Worm (Caenorhabditis elegans) whole organism, L1 larva: ENCODE measurements around the gene osg-1.

ENCODE experiments used
- C34B4.2 ChIP-seq: sonication (generic microtip); optimal IDR thresholded peaks from 2 replicates; lab custom pipeline; 2017; ENCODE audit warnings: mild to moderate bottlenecking, missing genetic modification characterization, missing compliant biosample characterization
- F16B12.6 ChIP-seq: fragments of 150-350 bp; optimal IDR thresholded peaks from 2 replicates; lab custom pipeline; 2014; ENCODE audit warnings: missing biosample characterization, missing genetic modification characterization
- Y116A8C.19 ChIP-seq: sonication (generic microtip); optimal IDR thresholded peaks from 2 replicates; lab custom pipeline; 2016; ENCODE audit warnings: missing compliant biosample characterization, missing genetic modification characterization, borderline replicate concordance
- aha-1 ChIP-seq: fragments of 150-350 bp; optimal IDR thresholded peaks from 2 replicates; lab custom pipeline; 2014; ENCODE audit warnings: missing biosample characterization, missing genetic modification characterization
- alr-1 ChIP-seq: fragments of 200-800 bp; sonication (Bioruptor generic); optimal IDR thresholded peaks from 2 replicates; lab custom pipeline; 2018; ENCODE audit warnings: borderline replicate concordance, mild to moderate bottlenecking, missing genetic modification characterization, missing compliant biosample characterization
- aly-2 ChIP-seq: fragments of 150-350 bp; optimal IDR thresholded peaks from 2 replicates; lab custom pipeline; 2014; ENCODE audit warnings: missing biosample characterization, missing genetic modification characterization
- ama-1 ChIP-seq: fragments of 150-350 bp; optimal IDR thresholded peaks from 2 replicates; lab custom pipeline; 2014
- blmp-1 ChIP-seq: fragments of 150-350 bp; optimal IDR thresholded peaks from 2 replicates; lab custom pipeline; 2014; ENCODE audit warnings: missing biosample characterization, missing genetic modification characterization
- ceh-63 ChIP-seq: fragments of 200-800 bp; sonication (Bioruptor generic); optimal IDR thresholded peaks from 2 replicates; lab custom pipeline; 2018; ENCODE audit warnings: mild to moderate bottlenecking, missing genetic modification characterization, missing compliant biosample characterization
- ceh-8 ChIP-seq: fragments of 200-800 bp; sonication (Bioruptor generic); optimal IDR thresholded peaks from 2 replicates; lab custom pipeline; 2018; ENCODE audit warnings: mild to moderate bottlenecking, missing genetic modification characterization, moderate library complexity, missing compliant biosample characterization
- ces-1 ChIP-seq: fragments of 150-350 bp; optimal IDR thresholded peaks from 2 replicates; lab custom pipeline; 2014; ENCODE audit warnings: missing biosample characterization, missing genetic modification reagents, missing genetic modification characterization
- dpl-1 ChIP-seq, 3 experiments: fragments of 150-350 bp in 2 of 3; sonication (generic microtip) in 1 of 3; optimal IDR thresholded peaks; 2 replicates each; lab custom pipeline; 2014 to 2017; ENCODE audit warnings: missing biosample characterization in 3 of 3, missing genetic modification characterization in 3 of 3, missing genetic modification reagents in 3 of 3
- efl-1 ChIP-seq, 4 experiments: fragments of 150-350 bp; optimal IDR thresholded peaks in 3 of 4; peaks in 1 of 4; 1 replicate in 1 of 4; 2 replicates in 3 of 4; lab custom pipeline; 2014; ENCODE audit warnings: missing biosample characterization in 2 of 4, missing genetic modification characterization in 2 of 4, missing genetic modification reagents in 2 of 4
- egl-13 ChIP-seq: sonication (generic microtip); optimal IDR thresholded peaks from 2 replicates; lab custom pipeline; 2016; ENCODE audit warnings: missing genotype, missing genetic modification reagents, missing genetic modification characterization, missing compliant biosample characterization
- elt-2 ChIP-seq: sonication (generic microtip); optimal IDR thresholded peaks from 2 replicates; lab custom pipeline; 2016; ENCODE audit warnings: missing genetic modification characterization, mild to moderate bottlenecking, inconsistent platforms, missing compliant biosample characterization, missing genetic modification reagents
- fkh-10 ChIP-seq: sonication (generic microtip); optimal IDR thresholded peaks from 2 replicates; lab custom pipeline; 2017; ENCODE audit warnings: missing biosample characterization, missing genetic modification reagents, missing genetic modification characterization
- hlh-17 ChIP-seq: fragments of 200-800 bp; sonication (Bioruptor generic); optimal IDR thresholded peaks from 2 replicates; lab custom pipeline; 2018; ENCODE audit warnings: missing genetic modification characterization, mild to moderate bottlenecking, missing compliant biosample characterization, moderate library complexity, borderline replicate concordance
- hlh-4 ChIP-seq: sonication (generic microtip); optimal IDR thresholded peaks from 2 replicates; lab custom pipeline; 2016; ENCODE audit warnings: mild to moderate bottlenecking, missing genetic modification characterization, missing compliant biosample characterization
- hpl-2 ChIP-seq: fragments of 150-350 bp; optimal IDR thresholded peaks from 2 replicates; lab custom pipeline; 2014; ENCODE audit warnings: missing biosample characterization, missing genetic modification reagents, missing genetic modification characterization
- jun-1 ChIP-seq: fragments of 150-350 bp; optimal IDR thresholded peaks from 2 replicates; lab custom pipeline; 2014; ENCODE audit warnings: missing biosample characterization, missing genetic modification reagents, missing genetic modification characterization
- lin-13 ChIP-seq: fragments of 150-350 bp; optimal IDR thresholded peaks from 2 replicates; lab custom pipeline; 2014; ENCODE audit warnings: missing biosample characterization, missing genetic modification reagents, missing genetic modification characterization
- lin-15B ChIP-seq: fragments of 150-350 bp; sonication (generic microtip); optimal IDR thresholded peaks from 3 replicates; lab custom pipeline; 2014; ENCODE audit warnings: missing biosample characterization, missing genetic modification characterization
- lir-3 ChIP-seq: sonication (generic microtip); optimal IDR thresholded peaks from 2 replicates; lab custom pipeline; 2016; ENCODE audit warnings: mild to moderate bottlenecking, missing genetic modification characterization, moderate library complexity, missing compliant biosample characterization; ENCODE audit not compliant: poor library complexity
- lsy-2 ChIP-seq, 2 experiments: fragments of 150-350 bp; optimal IDR thresholded peaks; 2 replicates each; lab custom pipeline; 2014; ENCODE audit warnings: missing biosample characterization in 2 of 2, missing genetic modification characterization in 2 of 2
- mep-1 ChIP-seq: fragments of 150-350 bp; optimal IDR thresholded peaks from 2 replicates; lab custom pipeline; 2014; ENCODE audit warnings: missing biosample characterization, missing genetic modification characterization
- nhr-12 ChIP-seq: sonication (generic microtip); optimal IDR thresholded peaks from 2 replicates; lab custom pipeline; 2017; ENCODE audit warnings: missing biosample characterization, missing genetic modification characterization
- nhr-19 ChIP-seq: fragments of 200-800 bp; sonication (Bioruptor generic); conservative IDR thresholded peaks from 2 replicates; pipeline ENCODE4 v1.3.6; 2022; ENCODE audit warnings: missing genetic modification characterization, missing compliant biosample characterization
- nhr-20 ChIP-seq: sonication (generic microtip); optimal IDR thresholded peaks from 2 replicates; lab custom pipeline; 2016; ENCODE audit warnings: mild to moderate bottlenecking, missing genetic modification characterization, missing compliant biosample characterization
- nhr-237 ChIP-seq: fragments of 150-350 bp; optimal IDR thresholded peaks from 2 replicates; lab custom pipeline; 2014; ENCODE audit warnings: missing biosample characterization, missing genetic modification characterization
- nhr-71 ChIP-seq: sonication (generic microtip); optimal IDR thresholded peaks from 2 replicates; lab custom pipeline; 2016; ENCODE audit warnings: mild to moderate bottlenecking, missing genetic modification characterization, moderate library complexity, missing compliant biosample characterization
- nhr-84 ChIP-seq: sonication (generic microtip); optimal IDR thresholded peaks from 2 replicates; lab custom pipeline; 2017; ENCODE audit warnings: missing biosample characterization, missing genetic modification characterization
- nhr-90 ChIP-seq: sonication (generic microtip); optimal IDR thresholded peaks from 2 replicates; lab custom pipeline; 2016; ENCODE audit warnings: mild to moderate bottlenecking, missing genetic modification characterization, missing compliant biosample characterization; ENCODE audit not compliant: poor library complexity
- pax-3 ChIP-seq: fragments of 200-800 bp; sonication (Bioruptor generic); optimal IDR thresholded peaks from 2 replicates; lab custom pipeline; 2018; ENCODE audit warnings: mild to moderate bottlenecking, missing genetic modification characterization, moderate library complexity, missing compliant biosample characterization
- pqm-1 ChIP-seq: sonication (generic microtip); optimal IDR thresholded peaks from 3 replicates; lab custom pipeline; 2017; ENCODE audit warnings: missing biosample characterization, missing genetic modification characterization
- sptf-1 ChIP-seq: fragments of 150-350 bp; optimal IDR thresholded peaks from 2 replicates; lab custom pipeline; 2014; ENCODE audit warnings: missing biosample characterization, missing genetic modification characterization
- sup-37 ChIP-seq: fragments of 200-800 bp; sonication (Bioruptor generic); optimal IDR thresholded peaks from 2 replicates; lab custom pipeline; 2018; ENCODE audit warnings: mild to moderate bottlenecking, missing genetic modification characterization, missing compliant biosample characterization
- swsn-7 ChIP-seq: sonication (generic microtip); optimal IDR thresholded peaks from 2 replicates; lab custom pipeline; 2016; ENCODE audit warnings: missing genetic modification characterization, missing compliant biosample characterization
- tbx-2 ChIP-seq: sonication (generic microtip); optimal IDR thresholded peaks from 2 replicates; lab custom pipeline; 2016; ENCODE audit warnings: missing genetic modification characterization, missing compliant biosample characterization
- tlp-1 ChIP-seq: fragments of 150-350 bp; optimal IDR thresholded peaks from 2 replicates; lab custom pipeline; 2014; ENCODE audit warnings: missing biosample characterization, missing genetic modification characterization
- unc-130 ChIP-seq: fragments of 150-350 bp; optimal IDR thresholded peaks from 2 replicates; lab custom pipeline; 2017; ENCODE audit warnings: missing biosample characterization, missing genetic modification characterization, inconsistent platforms
- unc-62 ChIP-seq: fragments of 150-350 bp; optimal IDR thresholded peaks from 2 replicates; lab custom pipeline; 2014; ENCODE audit warnings: missing biosample characterization, missing genetic modification reagents, missing genetic modification characterization
- vab-15 ChIP-seq: sonication (generic microtip); optimal IDR thresholded peaks from 2 replicates; lab custom pipeline; 2017; ENCODE audit warnings: missing genotype, mild to moderate bottlenecking, missing genetic modification characterization, missing compliant biosample characterization
- xbp-1 ChIP-seq: sonication (generic microtip); optimal IDR thresholded peaks from 2 replicates; lab custom pipeline; 2016; ENCODE audit warnings: missing genetic modification characterization, missing compliant biosample characterization
- zag-1 ChIP-seq: fragments of 150-350 bp; optimal IDR thresholded peaks from 2 replicates; lab custom pipeline; 2014; ENCODE audit warnings: missing biosample characterization, missing genetic modification characterization
- ztf-11 ChIP-seq, 2 experiments: sonication (generic microtip); optimal IDR thresholded peaks; 2 replicates each; lab custom pipeline; 2016 to 2017; ENCODE audit warnings: missing genetic modification characterization in 2 of 2, missing biosample characterization in 1 of 2, missing compliant biosample characterization in 1 of 2

Gene osg-1

DNA sequence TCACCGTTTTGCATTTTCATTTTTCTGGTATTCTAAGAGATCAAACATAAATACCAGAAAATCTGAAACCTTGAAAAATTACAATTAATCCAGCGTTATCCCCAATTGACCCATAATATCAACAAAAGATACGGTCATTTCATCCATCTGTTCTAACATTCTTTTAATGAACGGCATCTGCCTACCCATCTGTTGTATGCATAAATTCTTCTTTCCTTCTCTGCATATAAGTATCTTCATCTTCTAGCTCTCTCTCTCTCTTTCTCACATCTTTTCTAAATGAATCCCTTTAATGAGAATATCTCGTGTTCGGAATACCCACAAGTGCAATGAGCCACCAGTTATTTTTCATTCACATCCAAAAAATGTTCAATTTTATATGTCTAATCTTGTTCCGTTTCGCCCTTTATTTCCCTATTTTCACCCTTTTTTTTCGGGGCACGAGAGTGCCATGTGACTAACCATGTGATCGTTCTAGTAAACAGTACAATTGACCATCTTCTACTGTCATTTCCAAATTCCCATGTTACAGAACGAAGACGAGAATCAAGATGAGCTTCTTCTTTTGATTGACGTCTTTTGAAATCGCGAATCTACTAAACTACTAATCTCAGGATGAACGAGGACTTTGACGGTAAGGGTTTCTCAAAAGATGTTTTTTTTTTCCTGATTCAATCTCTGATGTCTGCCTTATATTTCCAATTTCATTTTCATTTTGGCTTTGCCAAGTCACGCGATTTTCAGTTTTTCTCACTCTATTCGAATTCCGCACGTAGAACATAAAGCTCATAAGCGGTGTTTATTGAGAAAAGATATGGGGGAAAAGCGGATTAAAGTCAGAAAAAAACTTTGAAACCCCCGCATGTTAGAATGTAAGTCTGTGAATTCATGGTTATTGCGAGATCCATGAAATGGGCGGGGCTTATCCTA, 14.3 kb downstream of the osg-1 start, which contains the start of gene R02F2.1 (continued):
- TF ChIP-seq nhr-237 (tag; lab: Kevin White, UChicago) (no peak), hlh-17 (no peak), Y116A8C.19 (tag; lab: Kevin White, UChicago) (no peak), dpl-1 (GFP tag; optimal IDR thresholded peaks at IDR 0.05; lab: Kevin White, UChicago) (peak; percentile 14 to 54 (median 50)), lir-3 (no peak), nhr-12 (no peak), blmp-1 (tag; lab: Kevin White, UChicago) (peak; percentile 60), nhr-71 (tag; lab: Kevin White, UChicago) (peak; percentile 72), xbp-1 (tag; lab: Kevin White, UChicago) (peak; percentile 14), fkh-10 (GFP tag; lab: Kevin White, UChicago) (no peak), ceh-63 (no peak), hlh-4 (tag; lab: Kevin White, UChicago) (no peak), F16B12.6 (tag; lab: Kevin White, UChicago) (no peak), tlp-1 (tag; lab: Kevin White, UChicago) (no peak), ama-1 (no peak), hpl-2 (no peak), sptf-1 (tag; lab: Kevin White, UChicago) (no peak), efl-1 (optimal IDR thresholded peaks at IDR 0.05; lab: Kevin White, UChicago) (peak in 1 of 2 experiments; percentile 41), efl-1 (GFP tag; optimal IDR thresholded peaks at IDR 0.05 in 1 of 2; lab: Kevin White, UChicago) (peak; percentile 42 to 95), aha-1 (tag; lab: Kevin White, UChicago) (no peak), vab-15 (tag; lab: Kevin White, UChicago) (no peak), zag-1 (tag; lab: Kevin White, UChicago) (no peak), tbx-2 (tag; lab: Kevin White, UChicago) (peak; percentile 38), jun-1 (tag; lab: Kevin White, UChicago) (no peak), ztf-11 (tag; optimal IDR thresholded peaks at IDR 0.05; lab: Kevin White, UChicago) (peak in 1 of 2 experiments; percentile 14), alr-1 (tag; lab: Kevin White, UChicago) (no peak), pax-3 (tag; lab: Kevin White, UChicago) (no peak), nhr-84 (tag; lab: Kevin White, UChicago) (no peak), aly-2 (tag; lab: Kevin White, UChicago) (no peak), ces-1 (no peak), unc-130 (tag; lab: Kevin White, UChicago) (peak; percentile 21)

DNA sequence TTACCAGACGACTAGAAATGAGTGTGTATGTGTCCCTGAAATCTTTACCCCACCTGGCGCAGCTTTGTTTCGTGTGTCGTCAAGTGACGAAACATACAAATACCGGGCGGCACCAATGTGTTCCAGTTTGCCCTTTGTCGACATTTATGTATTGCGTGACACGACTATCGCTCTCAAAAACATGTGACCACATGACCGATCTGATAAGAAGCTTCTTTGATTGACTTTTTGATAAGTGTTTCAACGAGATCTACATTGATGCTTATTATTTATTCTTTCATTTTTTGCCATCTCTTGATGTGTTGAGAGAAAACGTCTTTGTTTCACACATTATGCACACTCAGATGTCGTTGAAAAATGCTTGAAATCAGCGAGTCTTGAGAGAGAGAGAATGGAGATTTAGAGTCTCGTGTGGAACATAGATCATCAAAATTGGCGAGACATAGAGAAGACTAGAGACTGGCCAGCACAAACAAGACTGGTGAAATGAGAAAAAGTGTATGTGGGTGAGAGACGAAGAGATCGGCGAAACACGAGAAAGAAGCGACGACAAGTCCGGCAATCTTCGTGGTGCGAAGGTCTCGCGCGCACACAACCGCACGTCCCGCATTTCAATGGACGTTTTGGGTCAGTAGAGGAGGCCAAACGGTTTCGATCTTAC, 15.7 kb downstream of the osg-1 start:
- TF ChIP-seq nhr-90 (peak; percentile 58), elt-2 (tag; lab: Kevin White, UChicago) (peak; percentile 87), unc-130 (tag; lab: Kevin White, UChicago) (no peak), lin-13 (peak; percentile 44), jun-1 (tag; lab: Kevin White, UChicago) (peak; percentile 17), vab-15 (tag; lab: Kevin White, UChicago) (no peak), xbp-1 (tag; lab: Kevin White, UChicago) (peak; percentile 25), lin-15B (peak; percentile 6), Y116A8C.19 (tag; lab: Kevin White, UChicago) (no peak), unc-62 (GFP tag; lab: Kevin White, UChicago) (no peak), nhr-20 (tag; lab: Kevin White, UChicago) (peak; percentile 64), pax-3 (tag; lab: Kevin White, UChicago) (peak; percentile 43), mep-1 (tag; lab: Kevin White, UChicago) (peak; percentile 57), sup-37 (GFP tag; lab: Kevin White, UChicago) (no peak), swsn-7 (tag; lab: Kevin White, UChicago) (peak; percentile 42), hlh-4 (tag; lab: Kevin White, UChicago) (no peak), nhr-19 (GFP tag; lab: Robert Waterston, UW) (peak; percentile 6), lsy-2 (tag; optimal IDR thresholded peaks at IDR 0.05; lab: Kevin White, UChicago) (peak; percentile 10 to 61), ceh-8 (GFP tag; lab: Kevin White, UChicago) (no peak), aha-1 (tag; lab: Kevin White, UChicago) (no peak), zag-1 (tag; lab: Kevin White, UChicago) (peak; percentile 45), nhr-12 (no peak), C34B4.2 (tag; lab: Kevin White, UChicago) (no peak), fkh-10 (GFP tag; lab: Kevin White, UChicago) (no peak), pqm-1 (tag; lab: Kevin White, UChicago) (no peak), alr-1 (tag; lab: Kevin White, UChicago) (no peak), efl-1 (optimal IDR thresholded peaks at IDR 0.05; lab: Kevin White, UChicago) (peak; percentile 49 to 58), efl-1 (GFP tag; optimal IDR thresholded peaks at IDR 0.05 in 1 of 2; lab: Kevin White, UChicago) (peak; percentile 7 to 77), nhr-71 (tag; lab: Kevin White, UChicago) (peak; percentile 68), egl-13 (tag; lab: Kevin White, UChicago) (no peak), hpl-2 (no peak)
